Worm (Caenorhabditis elegans) whole organism, mixed stage, embryonic: Measurements from ENCODE around the gene str-108.

ENCODE experiments used
- ces-1 ChIP-seq: fragments of 150-350 bp; optimal IDR thresholded peaks from 2 replicates; lab custom pipeline; 2014; ENCODE audit warnings: missing biosample characterization, missing genetic modification reagents, missing genetic modification characterization
- elt-3 ChIP-seq: fragments of 150-350 bp; optimal IDR thresholded peaks from 2 replicates; lab custom pipeline; 2014; ENCODE audit warnings: missing biosample characterization, missing genetic modification characterization
- flh-1 ChIP-seq: fragments of 200-800 bp; sonication (Bioruptor generic); optimal IDR thresholded peaks from 2 replicates; lab custom pipeline; 2018; ENCODE audit warnings: mild to moderate bottlenecking, missing genetic modification characterization, moderate library complexity, missing compliant biosample characterization
- lin-32 ChIP-seq: fragments of 200-800 bp; sonication (Bioruptor generic); optimal IDR thresholded peaks from 2 replicates; lab custom pipeline; 2018; ENCODE audit warnings: mild to moderate bottlenecking, missing genetic modification characterization, missing compliant biosample characterization
- lsy-2 ChIP-seq: fragments of 150-350 bp; optimal IDR thresholded peaks from 2 replicates; lab custom pipeline; 2014; ENCODE audit warnings: missing biosample characterization, missing genetic modification characterization
- nhr-76 ChIP-seq: sonication (generic microtip); optimal IDR thresholded peaks from 2 replicates; lab custom pipeline; 2017; ENCODE audit warnings: missing biosample characterization, missing genetic modification characterization
- pha-4 ChIP-seq: fragments of 150-350 bp; optimal IDR thresholded peaks from 2 replicates; lab custom pipeline; 2018; ENCODE audit warnings: missing biosample characterization, missing genetic modification reagents, missing genetic modification characterization
- unc-62 ChIP-seq: fragments of 150-350 bp; optimal IDR thresholded peaks from 2 replicates; lab custom pipeline; 2014; ENCODE audit warnings: missing biosample characterization, missing genetic modification reagents, missing genetic modification characterization

ce11 chrV:16132705-16133104 is 33.3 kb upstream of the str-108 start, which contains the start of gene fbxa-144:
- TF ChIP-seq unc-62 (no peak), ces-1 (GFP tag; lab: Kevin White, UChicago) (no peak), lin-32 (GFP tag; lab: Kevin White, UChicago) (no peak), pha-4 (tag; lab: Kevin White, UChicago) (no peak), nhr-76 (tag; lab: Kevin White, UChicago) (no peak), lsy-2 (tag; lab: Kevin White, UChicago) (no peak), flh-1 (GFP tag; lab: Kevin White, UChicago) (no peak), elt-3 (tag; lab: Kevin White, UChicago) (no peak)
